Fruit fly (Drosophila melanogaster): ENCODE data around the gene GAPcenA.

The GAPcenA gene

dm6 chr3L:8315141-8315816 lies 31.1 kb upstream of the GAPcenA start, which contains the start of gene Cpsf6 (continued):
- TF ChIP-seq Eip78C (GFP tag) (peak; percentile 74), fd85E (GFP tag; optimal IDR thresholded peaks at IDR 0.05) (no peak), OdsH (GFP tag; optimal IDR thresholded peaks at IDR 0.05) (peak; percentile 47), esn (GFP tag; optimal IDR thresholded peaks at IDR 0.05) (peak; percentile 48), CG15336 (GFP tag; IDR thresholded peaks at IDR 0.05) (no peak), topi (GFP tag; optimal IDR thresholded peaks at IDR 0.05) (peak; percentile 5), CG8632 (GFP tag; optimal IDR thresholded peaks at IDR 0.05) (no peak), CG1621 (tag; optimal IDR thresholded peaks at IDR 0.05) (no peak), Eip93F (GFP tag; optimal IDR thresholded peaks at IDR 0.05) (peak; percentile 14)

- no peak for TF ChIP-seq cyc (GFP tag; optimal IDR thresholded peaks at IDR 0.05)
- TF ChIP-seq Hr39 (GFP tag; optimal IDR thresholded peaks at IDR 0.05): no peak
- TF ChIP-seq Eip75B (GFP tag; optimal IDR thresholded peaks at IDR 0.05): peak; percentile 32
- TF ChIP-seq Eip78C (GFP tag): peak; percentile 68
- TF ChIP-seq lz (GFP tag; optimal IDR thresholded peaks at IDR 0.05): no peak
- peak; percentile 78 for TF ChIP-seq Gug (GFP tag; IDR thresholded peaks at IDR 0.05)
- no peak for TF ChIP-seq CG6808 (GFP tag; optimal IDR thresholded peaks at IDR 0.05)
- TF ChIP-seq CG16779 (tag; optimal IDR thresholded peaks at IDR 0.05): peak; percentile 11
- TF ChIP-seq CG7368 (GFP tag; optimal IDR thresholded peaks at IDR 0.05): no peak
- TF ChIP-seq CG8632 (GFP tag; optimal IDR thresholded peaks at IDR 0.05): no peak
- TF ChIP-seq Ets96B (tag; optimal IDR thresholded peaks at IDR 0.05): no peak
- peak; percentile 30 for TF ChIP-seq svp (GFP tag)
- TF ChIP-seq CG11294 (GFP tag; IDR thresholded peaks at IDR 0.05): peak; percentile 78
- TF ChIP-seq CG32006 (GFP tag; optimal IDR thresholded peaks at IDR 0.05): peak; percentile 88
- TF ChIP-seq CG8119 (GFP tag; IDR thresholded peaks at IDR 0.05): peak; percentile 92
- no peak for TF ChIP-seq esn (GFP tag; optimal IDR thresholded peaks at IDR 0.05)
- peak in 1 of 2 experiments; percentile 34 for TF ChIP-seq salr (GFP tag; optimal IDR thresholded peaks at IDR 0.05)
- peak; percentile 38 for TF ChIP-seq acj6 (GFP tag; optimal IDR thresholded peaks at IDR 0.05)
- no peak for TF ChIP-seq CG34406 (GFP tag; optimal IDR thresholded peaks at IDR 0.05)
- TF ChIP-seq dac (GFP tag; optimal IDR thresholded peaks at IDR 0.05): peak; percentile 54
- TF ChIP-seq Hr4 (GFP tag; optimal IDR thresholded peaks at IDR 0.05): peak; percentile 82
- peak; percentile 93 for TF ChIP-seq eg (GFP tag; IDR thresholded peaks at IDR 0.05)
- TF ChIP-seq CG6276 (GFP tag; optimal IDR thresholded peaks at IDR 0.05): peak; percentile 91
- TF ChIP-seq net (GFP tag; optimal IDR thresholded peaks at IDR 0.05): peak; percentile 45
- peak; percentile 52 for TF ChIP-seq pdm3 (GFP tag; optimal IDR thresholded peaks at IDR 0.05)
- no peak for TF ChIP-seq CG11762 (GFP tag; optimal IDR thresholded peaks at IDR 0.05; ENCODE audit: insufficient read depth)
- peak; percentile 50 for TF ChIP-seq OdsH (GFP tag; optimal IDR thresholded peaks at IDR 0.05)
- TF ChIP-seq CG6163 (GFP tag; IDR thresholded peaks at IDR 0.05): peak; percentile 87
- TF ChIP-seq CG15336 (GFP tag; IDR thresholded peaks at IDR 0.05): peak; percentile 94
- TF ChIP-seq achi (GFP tag; optimal IDR thresholded peaks at IDR 0.05): peak; percentile 64
- TF ChIP-seq Lpt (GFP tag; optimal IDR thresholded peaks at IDR 0.05): peak; percentile 71
- TF ChIP-seq CG9139 (GFP tag; optimal IDR thresholded peaks at IDR 0.05): no peak
- no peak for TF ChIP-seq Sox102F (GFP tag; optimal IDR thresholded peaks at IDR 0.05)
- peak; percentile 27 for TF ChIP-seq Sox14 (GFP tag; optimal IDR thresholded peaks at IDR 0.05)
- TF ChIP-seq CG10631 (GFP tag; optimal IDR thresholded peaks at IDR 0.05): peak; percentile 52
- TF ChIP-seq CG3919 (GFP tag; optimal IDR thresholded peaks at IDR 0.05): peak; percentile 36
- peak; percentile 65 for TF ChIP-seq CG4318 (GFP tag; optimal IDR thresholded peaks at IDR 0.05)
- TF ChIP-seq CG31627 (GFP tag; optimal IDR thresholded peaks at IDR 0.05): no peak
Observed at dm6 chr3L:8318916-8319506, 27.4 kb upstream of the GAPcenA start, which contains the start of gene CG43059. Gene CG43059 (minus strand): TSS chr3L:8318966.
